Worm (Caenorhabditis elegans): ENCODE measurements around the gene irld-26.

irld-26 gene

DNA sequence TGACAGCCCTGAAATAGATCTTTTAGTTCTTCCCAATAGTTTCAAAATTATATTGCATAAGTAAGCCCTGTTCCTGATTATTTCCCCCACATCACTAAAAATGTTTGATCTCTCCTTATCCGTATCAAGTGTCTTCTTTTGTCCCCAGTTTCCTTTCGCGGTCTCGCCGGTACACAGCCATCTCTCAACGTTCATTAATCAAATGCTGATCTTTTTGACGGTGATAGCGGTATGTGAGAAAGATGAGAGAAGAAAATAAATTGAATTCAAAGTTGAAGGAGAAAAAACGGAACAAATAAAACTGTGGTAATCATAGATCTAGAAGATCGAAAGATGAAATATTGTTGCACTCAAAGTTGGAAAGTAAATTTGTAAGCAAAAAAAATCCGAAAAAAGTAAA is 6.7 kb downstream of the irld-26 start:
- TF ChIP-seq sox-4 (tag; optimal IDR thresholded peaks at IDR 0.05) = no peak
- no peak for TF ChIP-seq ceh-6 (GFP tag; optimal IDR thresholded peaks at IDR 0.05)
- no peak for TF ChIP-seq syd-9 (tag; optimal IDR thresholded peaks at IDR 0.05)
- no peak for TF ChIP-seq ztf-16 (tag; optimal IDR thresholded peaks at IDR 0.05)
- no peak for TF ChIP-seq ceh-18 (tag; optimal IDR thresholded peaks at IDR 0.05)
- TF ChIP-seq hlh-8 (tag; optimal IDR thresholded peaks at IDR 0.05) = no peak
- no peak for TF ChIP-seq ceh-2 (tag; optimal IDR thresholded peaks at IDR 0.05)
- TF ChIP-seq ahr-1 (tag; optimal IDR thresholded peaks at IDR 0.05) = no peak
- no peak for TF ChIP-seq lin-11 (tag; optimal IDR thresholded peaks at IDR 0.05)
- TF ChIP-seq tbx-7 (tag; optimal IDR thresholded peaks at IDR 0.05) = no peak
- TF ChIP-seq pha-4 (tag; optimal IDR thresholded peaks at IDR 0.05) = no peak
- TF ChIP-seq pag-3 (tag; optimal IDR thresholded peaks at IDR 0.05; ENCODE audit: borderline replicate concordance) = no peak
- TF ChIP-seq ceh-14 (tag; optimal IDR thresholded peaks at IDR 0.05) = no peak

DNA sequence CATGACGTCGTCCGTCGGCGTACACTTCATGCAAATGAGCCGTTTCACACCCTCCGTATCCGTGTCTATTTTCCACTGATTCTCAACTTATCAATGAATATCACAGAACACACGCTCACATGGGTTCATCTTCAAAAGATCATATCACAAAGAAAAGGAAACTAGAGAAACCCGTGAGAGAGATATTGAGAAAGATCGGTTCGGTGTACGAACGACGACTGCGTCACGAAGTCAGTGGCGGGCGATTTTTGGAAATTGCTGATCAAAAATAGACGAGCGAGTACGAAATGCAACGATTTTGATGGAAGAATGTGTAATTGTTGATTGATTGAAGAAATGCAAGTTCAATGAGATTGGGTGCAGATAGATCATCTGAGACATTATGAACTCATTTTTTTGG is 8.3 kb downstream of the irld-26 start:
- TF ChIP-seq sdc-2 (tag; optimal IDR thresholded peaks at IDR 0.05) = no peak
- no peak for TF ChIP-seq unc-55 (GFP tag; optimal IDR thresholded peaks at IDR 0.05)
- TF ChIP-seq ceh-2 (tag; optimal IDR thresholded peaks at IDR 0.05) = no peak
- TF ChIP-seq sox-4 (tag; optimal IDR thresholded peaks at IDR 0.05) = no peak
- no peak for TF ChIP-seq pag-3 (tag; optimal IDR thresholded peaks at IDR 0.05; ENCODE audit: borderline replicate concordance)

DNA sequence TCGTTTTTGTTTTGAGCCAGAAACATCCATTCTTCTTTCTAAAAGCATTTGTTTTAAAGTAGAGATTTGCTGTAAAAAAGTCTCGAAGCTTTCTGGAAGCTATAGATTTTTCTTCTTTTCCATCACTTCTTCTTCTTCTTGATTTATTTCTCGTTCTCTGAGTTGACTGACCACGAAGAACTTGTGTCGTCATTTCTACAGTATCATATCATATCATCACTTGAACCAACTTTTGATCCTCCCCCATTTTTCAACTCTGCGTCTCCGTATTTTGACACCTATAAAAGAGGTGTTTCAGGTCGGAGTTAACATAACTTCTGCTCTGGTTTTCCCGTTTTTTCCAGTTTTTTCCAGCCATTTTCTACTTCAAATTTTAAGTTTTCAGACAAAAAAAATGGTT is 9.5 kb downstream of the irld-26 start, which contains the start of gene F11A5.9:
F11A5.9 (plus strand) TSS at position 386 of the 400 bp plus-strand sequence.
- TF ChIP-seq syd-9 (tag; optimal IDR thresholded peaks at IDR 0.05) = no peak
- no peak for TF ChIP-seq ama-1 (optimal IDR thresholded peaks at IDR 0.05)
- TF ChIP-seq npax-4 (tag; optimal IDR thresholded peaks at IDR 0.05) = no peak
- TF ChIP-seq hlh-15 (tag; optimal IDR thresholded peaks at IDR 0.05) = no peak
- no peak for TF ChIP-seq T23F11.4 (GFP tag; optimal IDR thresholded peaks at IDR 0.05)
- no peak for TF ChIP-seq unc-3 (GFP tag; conservative IDR thresholded peaks at IDR 0.05)
- TF ChIP-seq unc-3 (tag; optimal IDR thresholded peaks at IDR 0.05) = no peak
- no peak for TF ChIP-seq tbx-2 (tag; optimal IDR thresholded peaks at IDR 0.05)
- TF ChIP-seq nfya-1 (tag; optimal IDR thresholded peaks at IDR 0.05) = no peak
- TF ChIP-seq pat-9 (tag; optimal IDR thresholded peaks at IDR 0.05) = no peak
- TF ChIP-seq fkh-10 (GFP tag; optimal IDR thresholded peaks at IDR 0.05) = no peak
- TF ChIP-seq F13H6.1 (tag; optimal IDR thresholded peaks at IDR 0.05) = no peak
- TF ChIP-seq ceh-30 (tag; optimal IDR thresholded peaks at IDR 0.05) = no peak
- TF ChIP-seq sox-2 (GFP tag; IDR thresholded peaks at IDR 0.05) = no peak
- no peak for TF ChIP-seq pqm-1 (tag; optimal IDR thresholded peaks at IDR 0.05)
- no peak for TF ChIP-seq sdc-2 (tag; optimal IDR thresholded peaks at IDR 0.05)
- TF ChIP-seq gmeb-2 (tag; optimal IDR thresholded peaks at IDR 0.05) = no peak
- no peak for TF ChIP-seq C08G9.2 (tag; optimal IDR thresholded peaks at IDR 0.05)
- TF ChIP-seq ahr-1 (tag; optimal IDR thresholded peaks at IDR 0.05) = no peak
- TF ChIP-seq mec-3 (tag; optimal IDR thresholded peaks at IDR 0.05; ENCODE audit: borderline replicate concordance) = no peak

DNA sequence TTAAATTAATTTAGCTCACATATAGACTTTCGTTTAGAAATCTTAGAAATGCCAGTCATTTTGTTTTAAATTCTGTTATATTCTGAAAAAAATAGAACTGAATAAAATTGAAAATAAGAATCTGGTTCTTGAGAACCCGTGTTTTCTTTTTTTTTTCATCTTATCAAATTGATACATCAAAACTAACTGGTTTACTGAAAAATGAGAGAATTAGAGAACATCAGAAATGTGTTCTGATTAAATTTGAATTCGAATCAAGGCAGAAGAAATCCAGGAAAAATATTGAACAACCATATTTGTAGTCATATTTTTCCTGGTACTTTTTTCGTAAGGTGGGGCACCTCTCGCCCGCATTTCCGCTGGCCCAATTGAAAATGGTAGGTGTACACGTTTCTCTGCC is 13.5 kb downstream of the irld-26 start, which contains the start of gene F11A5.15:
F11A5.15 (minus strand) TSS at position 101 of the 400 bp plus-strand sequence.
- TF ChIP-seq pha-2 (tag; optimal IDR thresholded peaks at IDR 0.05) (no peak), Y22D7AL.16 (tag; optimal IDR thresholded peaks at IDR 0.05) (no peak), eyg-1 (tag; optimal IDR thresholded peaks at IDR 0.05) (no peak), ceh-19 (GFP tag; optimal IDR thresholded peaks at IDR 0.05) (no peak), ceh-34 (tag; optimal IDR thresholded peaks at IDR 0.05) (no peak), ets-4 (tag; optimal IDR thresholded peaks at IDR 0.05) (no peak), npax-4 (tag; optimal IDR thresholded peaks at IDR 0.05) (no peak)
